Fruit fly (Drosophila melanogaster) S2 (cell line): Measurements from ENCODE around the gene CG44303.

ENCODE experiments used
- CG8478 ChIP-seq: fragments of >200 bp; optimal IDR thresholded peaks from 2 replicates; lab custom pipeline; 2018
- CTCF ChIP-seq, 2 experiments: fragments of >200 bp; optimal IDR thresholded peaks; 2 replicates each; lab custom pipeline; 2018

DNA sequence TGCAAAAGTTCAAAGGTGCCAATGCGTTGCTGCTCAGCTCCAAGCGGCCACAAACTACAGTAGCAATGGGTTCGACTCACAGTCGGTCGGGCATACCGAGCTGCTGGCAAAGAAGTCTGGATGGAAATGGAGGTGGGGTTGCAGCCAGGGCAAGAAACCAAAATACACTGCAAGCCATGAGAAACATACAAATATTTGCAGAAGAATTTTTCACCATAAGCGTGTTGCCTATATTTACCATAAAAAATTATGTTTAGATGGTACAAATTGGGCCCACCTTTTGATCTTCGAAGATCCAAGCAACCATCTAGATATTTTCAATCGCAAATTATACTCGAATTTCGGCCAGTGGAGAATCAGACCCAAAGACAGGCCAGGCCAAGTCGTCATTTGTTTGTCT, 40.4 kb downstream of the CG44303 start:
- TF ChIP-seq CG8478 (no peak), CTCF (optimal IDR thresholded peaks at IDR 0.05; lab: Kevin White, UChicago) (no peak)
